Fruit fly (Drosophila melanogaster) whole organism, embryonic: Measurements from ENCODE around the gene oxt.

Experiments used
- Adf1 ChIP-seq: fragments of 200-800 bp; sonication (Bioruptor generic); IDR thresholded peaks from 2 replicates; pipeline ENCODE4 v1.3.6; 2022; ENCODE audit warnings: missing biosample characterization, missing genetic modification characterization
- Aef1 ChIP-seq: fragments of 200-800 bp; sonication (Bioruptor generic); IDR thresholded peaks from 3 replicates; pipeline ENCODE4 v1.3.6; 2022; ENCODE audit warnings: missing biosample characterization, missing genetic modification characterization
- CG10209 ChIP-seq: fragments of 200-800 bp; sonication (Bioruptor generic); optimal IDR thresholded peaks from 3 replicates; lab custom pipeline; 2017; ENCODE audit warnings: missing biosample characterization, mild to moderate bottlenecking, missing genetic modification characterization, missing genetic modification reagents
- CG10654 ChIP-seq: fragments of 200-800 bp; sonication (Bioruptor generic); optimal IDR thresholded peaks from 2 replicates; lab custom pipeline; 2016; ENCODE audit warnings: missing biosample characterization, missing genetic modification characterization
- CG10979 ChIP-seq: fragments of 200-800 bp; sonication (Bioruptor generic); optimal IDR thresholded peaks from 2 replicates; lab custom pipeline; 2018; ENCODE audit warnings: missing biosample characterization, mild to moderate bottlenecking, missing genetic modification characterization, moderate library complexity
- CG11696 ChIP-seq: fragments of 200-800 bp; sonication (Bioruptor generic); IDR thresholded peaks from 2 replicates; pipeline ENCODE4 v1.3.6; 2022; ENCODE audit warnings: missing biosample characterization, missing genetic modification characterization
- CG17385 ChIP-seq: fragments of 200-800 bp; sonication (Bioruptor generic); optimal IDR thresholded peaks from 3 replicates; lab custom pipeline; 2018; ENCODE audit warnings: missing biosample characterization, mild to moderate bottlenecking, missing genetic modification characterization
- CG17829 ChIP-seq: fragments of 200-800 bp; optimal IDR thresholded peaks from 2 replicates; lab custom pipeline; 2019; ENCODE audit warnings: missing biosample characterization, mild to moderate bottlenecking, missing genetic modification characterization, moderate library complexity
- CG18764 ChIP-seq: fragments of 200-800 bp; sonication (Bioruptor generic); optimal IDR thresholded peaks from 3 replicates; lab custom pipeline; 2016; ENCODE audit warnings: missing biosample characterization, missing genetic modification characterization
- CG2129 ChIP-seq: fragments of 200-800 bp; sonication (Bioruptor generic); IDR thresholded peaks from 2 replicates; pipeline ENCODE4 v1.3.6; 2022; ENCODE audit warnings: missing biosample characterization, missing genetic modification characterization; ENCODE audit not compliant: partially characterized antibody
- CG3726 ChIP-seq: fragments of 200-800 bp; sonication (Bioruptor generic); IDR thresholded peaks from 3 replicates; pipeline ENCODE4, ENCODE4 v1.3.6; 2022; ENCODE audit warnings: missing biosample characterization, missing genetic modification characterization
- CG42726 ChIP-seq: fragments of 200-800 bp; sonication (Bioruptor generic); IDR thresholded peaks from 2 replicates; pipeline ENCODE4 v1.3.6; 2022; ENCODE audit warnings: missing biosample characterization, missing genetic modification characterization; ENCODE audit not compliant: partially characterized antibody
- CG4707 ChIP-seq: fragments of 200-800 bp; sonication (Bioruptor generic); optimal IDR thresholded peaks from 2 replicates; lab custom pipeline; 2018; ENCODE audit warnings: missing biosample characterization, mild to moderate bottlenecking, missing genetic modification characterization, moderate library complexity
- CG4730 ChIP-seq: fragments of 200-800 bp; sonication (Bioruptor generic); IDR thresholded peaks from 2 replicates; pipeline ENCODE4 v1.3.6; 2022; ENCODE audit warnings: missing biosample characterization, missing genetic modification characterization
- CG6272 ChIP-seq: fragments of 200-800 bp; sonication (Bioruptor generic); IDR thresholded peaks from 2 replicates; pipeline ENCODE4 v1.3.6; 2022; ENCODE audit warnings: missing biosample characterization, missing genetic modification characterization
- CG6765 ChIP-seq: fragments of 200-800 bp; sonication (Bioruptor generic); optimal IDR thresholded peaks from 3 replicates; lab custom pipeline; 2017; ENCODE audit warnings: missing biosample characterization, mild to moderate bottlenecking, missing genetic modification characterization
- CG7556 ChIP-seq: fragments of 200-800 bp; sonication (Bioruptor generic); optimal IDR thresholded peaks from 2 replicates; lab custom pipeline; 2017; ENCODE audit warnings: missing biosample characterization, mild to moderate bottlenecking, missing genetic modification characterization
- CG8765 ChIP-seq: fragments of 200-800 bp; sonication (Bioruptor generic); IDR thresholded peaks from 2 replicates; pipeline ENCODE4 v1.3.6; 2022; ENCODE audit warnings: missing biosample characterization, missing genetic modification characterization
- CG9215 ChIP-seq: fragments of 200-800 bp; sonication (Bioruptor generic); IDR thresholded peaks from 2 replicates; pipeline ENCODE4 v1.3.6; 2022; ENCODE audit warnings: missing biosample characterization, missing genetic modification characterization
- CG9876 ChIP-seq: fragments of 200-800 bp; sonication (Bioruptor generic); optimal IDR thresholded peaks from 2 replicates; lab custom pipeline; 2016; ENCODE audit warnings: missing biosample characterization, missing genetic modification characterization
- Camta ChIP-seq: fragments of 200-800 bp; sonication (Bioruptor generic); optimal IDR thresholded peaks from 2 replicates; lab custom pipeline; 2016; ENCODE audit warnings: missing biosample characterization, missing genetic modification characterization
- D ChIP-seq, 2 experiments: fragments of 200-800 bp in 1 of 2; fragments of >200 bp in 1 of 2; sonication (Bioruptor generic) in 1 of 2; optimal IDR thresholded peaks; 2 replicates in 1 of 2; 3 replicates in 1 of 2; lab custom pipeline; 2017; ENCODE audit warnings: mild to moderate bottlenecking in 1 of 2, missing biosample characterization in 1 of 2, missing genetic modification characterization in 1 of 2, missing genetic modification reagents in 1 of 2
- D19B ChIP-seq: fragments of 200-800 bp; sonication (Bioruptor generic); optimal IDR thresholded peaks from 2 replicates; lab custom pipeline; 2017; ENCODE audit warnings: missing biosample characterization, mild to moderate bottlenecking, missing genetic modification characterization
- Dref ChIP-seq: fragments of 200-800 bp; sonication (Bioruptor generic); IDR thresholded peaks from 2 replicates; pipeline ENCODE4 v1.3.6; 2022; ENCODE audit warnings: missing biosample characterization, missing genetic modification characterization
- E2f2 ChIP-seq: fragments of 200-800 bp; sonication (Bioruptor generic); IDR thresholded peaks from 2 replicates; pipeline ENCODE4 v1.3.6; 2022; ENCODE audit warnings: missing biosample characterization, missing genetic modification characterization
- Fer1 ChIP-seq: fragments of 200-800 bp; sonication (Bioruptor generic); optimal IDR thresholded peaks from 2 replicates; lab custom pipeline; 2017; ENCODE audit warnings: missing biosample characterization, mild to moderate bottlenecking, missing genetic modification characterization
- MTF-1 ChIP-seq: fragments of 200-800 bp; sonication (Bioruptor generic); optimal IDR thresholded peaks from 2 replicates; lab custom pipeline; 2018; ENCODE audit warnings: missing biosample characterization, mild to moderate bottlenecking, missing genetic modification characterization, borderline replicate concordance
- NC2β ChIP-seq: fragments of 200-800 bp; sonication (Bioruptor generic); optimal IDR thresholded peaks from 2 replicates; lab custom pipeline; 2016; ENCODE audit warnings: missing biosample characterization, missing genetic modification characterization
- Nf-YC ChIP-seq: fragments of 200-800 bp; optimal IDR thresholded peaks from 3 replicates; lab custom pipeline; 2019; ENCODE audit warnings: missing biosample characterization, mild to moderate bottlenecking, missing genetic modification characterization, moderate library complexity
- Opbp ChIP-seq: fragments of 200-800 bp; sonication (Bioruptor generic); IDR thresholded peaks from 3 replicates; pipeline ENCODE4 v1.3.6; 2022; ENCODE audit warnings: missing biosample characterization, missing genetic modification characterization; ENCODE audit not compliant: partially characterized antibody
- Poxn ChIP-seq: fragments of 200-800 bp; sonication (Bioruptor generic); IDR thresholded peaks from 2 replicates; pipeline ENCODE4 v1.3.6; 2022; ENCODE audit warnings: missing biosample characterization, missing genetic modification characterization
- Ssrp ChIP-seq: fragments of 200-800 bp; sonication (Bioruptor generic); optimal IDR thresholded peaks from 2 replicates; lab custom pipeline; 2018; ENCODE audit warnings: missing biosample characterization, mild to moderate bottlenecking, missing genetic modification characterization, moderate library complexity
- ab ChIP-seq: fragments of 200-800 bp; sonication (Bioruptor generic); optimal IDR thresholded peaks from 2 replicates; lab custom pipeline; 2016; ENCODE audit warnings: missing biosample characterization, missing genetic modification characterization
- aop ChIP-seq: fragments of 200-800 bp; sonication (Bioruptor generic); IDR thresholded peaks from 2 replicates; pipeline ENCODE4 v1.3.6; 2022; ENCODE audit warnings: missing biosample characterization, missing genetic modification characterization
- dimm ChIP-seq: fragments of 200-800 bp; sonication (Bioruptor generic); IDR thresholded peaks from 2 replicates; pipeline ENCODE4 v1.3.6; 2022; ENCODE audit warnings: missing biosample characterization, missing genetic modification characterization
- gem ChIP-seq: fragments of 200-800 bp; sonication (Bioruptor generic); optimal IDR thresholded peaks from 2 replicates; lab custom pipeline; 2019; ENCODE audit warnings: missing biosample characterization, mild to moderate bottlenecking, missing genetic modification characterization, moderate library complexity
- kni ChIP-seq: fragments of 200-800 bp; sonication (Bioruptor generic); optimal IDR thresholded peaks from 3 replicates; lab custom pipeline; 2017; ENCODE audit warnings: mild to moderate bottlenecking, missing biosample characterization, missing genetic modification reagents, missing genetic modification characterization
- lab ChIP-seq: fragments of 200-800 bp; sonication (Bioruptor generic); optimal IDR thresholded peaks from 3 replicates; lab custom pipeline; 2017; ENCODE audit warnings: missing biosample characterization, missing genetic modification characterization, mild to moderate bottlenecking, moderate library complexity, missing genetic modification reagents
- mld ChIP-seq: fragments of 200-800 bp; sonication (Bioruptor generic); IDR thresholded peaks from 3 replicates; pipeline ENCODE4 v1.3.6; 2022; ENCODE audit warnings: missing biosample characterization, missing genetic modification characterization; ENCODE audit not compliant: partially characterized antibody
- onecut ChIP-seq: fragments of 200-800 bp; sonication (Bioruptor generic); IDR thresholded peaks from 2 replicates; pipeline ENCODE4 v1.3.6; 2022; ENCODE audit warnings: missing biosample characterization, missing genetic modification characterization
- psq ChIP-seq: fragments of 200-800 bp; sonication (Bioruptor generic); optimal IDR thresholded peaks from 2 replicates; lab custom pipeline; 2017; ENCODE audit warnings: missing biosample characterization, missing genetic modification characterization
- pum ChIP-seq: fragments of 200-800 bp; sonication (Bioruptor generic); optimal IDR thresholded peaks from 2 replicates; lab custom pipeline; 2016; ENCODE audit warnings: missing biosample characterization, missing genetic modification characterization
- tna ChIP-seq: fragments of 200-800 bp; sonication (Bioruptor generic); IDR thresholded peaks from 2 replicates; pipeline ENCODE4 v1.3.6; 2022; ENCODE audit warnings: missing biosample characterization, missing genetic modification characterization; ENCODE audit not compliant: partially characterized antibody
- tup ChIP-seq: fragments of 200-800 bp; sonication (Bioruptor generic); optimal IDR thresholded peaks from 2 replicates; lab custom pipeline; 2016; ENCODE audit warnings: missing biosample characterization, mild to moderate bottlenecking, missing genetic modification characterization, moderate library complexity
- unpg ChIP-seq: fragments of 200-800 bp; sonication (Bioruptor generic); optimal IDR thresholded peaks from 3 replicates; lab custom pipeline; 2018; ENCODE audit warnings: missing biosample characterization, mild to moderate bottlenecking, missing genetic modification characterization, moderate library complexity
- wek ChIP-seq: fragments of 200-800 bp; sonication (Bioruptor generic); optimal IDR thresholded peaks from 3 replicates; lab custom pipeline; 2018; ENCODE audit warnings: missing biosample characterization, mild to moderate bottlenecking, missing genetic modification characterization, moderate library complexity

oxt gene

DNA sequence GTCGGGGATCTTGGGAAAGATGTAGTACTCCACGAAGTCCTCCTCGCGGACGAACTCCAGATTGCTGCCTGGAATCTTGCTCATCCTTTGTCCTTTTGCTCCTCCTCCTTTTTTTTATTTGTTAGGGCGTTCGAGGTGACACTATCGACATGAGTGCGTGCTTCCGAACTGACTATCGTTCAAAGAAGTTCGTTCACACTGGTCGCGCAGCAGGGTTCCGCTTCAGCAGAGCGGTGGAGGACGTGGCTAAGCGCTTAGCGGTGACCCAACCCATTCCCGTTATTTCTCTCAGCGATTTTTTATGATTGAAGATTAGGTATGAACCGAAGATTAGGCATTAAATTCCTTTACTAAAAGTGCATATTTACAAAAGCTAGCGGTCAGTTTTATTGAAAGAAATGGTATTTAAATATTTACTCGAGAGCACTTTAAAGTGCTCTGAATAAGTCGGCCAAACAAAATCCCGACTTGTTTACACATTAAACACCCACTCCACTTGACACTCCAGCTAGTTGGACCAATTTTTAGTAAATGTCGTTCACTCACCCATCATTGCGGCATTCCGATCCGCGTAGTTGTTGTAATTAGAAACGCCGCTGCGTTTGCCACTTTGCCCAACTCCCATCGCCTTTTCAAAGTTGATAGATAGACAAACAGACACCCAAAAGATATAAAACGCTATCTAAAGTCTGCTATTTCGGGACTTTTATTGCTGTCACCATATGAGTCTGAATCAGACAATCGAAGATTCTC is 3.4 kb upstream of the oxt start, which contains the start of the genes ecd and CG13806 (continued):
- TF ChIP-seq Camta (GFP tag; lab: Kevin White, UChicago) (peak; percentile 52), gem (no peak), CG6765 (GFP tag; lab: Kevin White, UChicago) (no peak), NC2β (peak; percentile 11), CG7556 (GFP tag; lab: Kevin White, UChicago) (no peak), wek (GFP tag; lab: Kevin White, UChicago) (no peak), ab (no peak), aop (GFP tag; lab: Robert Waterston, UW) (no peak), tna (peak; percentile 90), CG6272 (GFP tag; lab: Robert Waterston, UW) (peak; percentile 23; the same call in 1 of the 2 replicates), mld (GFP tag; lab: Robert Waterston, UW) (peak; percentile 96), Adf1 (GFP tag; lab: Robert Waterston, UW) (peak; percentile 56), CG10209 (no peak), MTF-1 (GFP tag; lab: Kevin White, UChicago) (no peak), CG17385 (no peak), kni (GFP tag; lab: Kevin White, UChicago) (no peak)

DNA sequence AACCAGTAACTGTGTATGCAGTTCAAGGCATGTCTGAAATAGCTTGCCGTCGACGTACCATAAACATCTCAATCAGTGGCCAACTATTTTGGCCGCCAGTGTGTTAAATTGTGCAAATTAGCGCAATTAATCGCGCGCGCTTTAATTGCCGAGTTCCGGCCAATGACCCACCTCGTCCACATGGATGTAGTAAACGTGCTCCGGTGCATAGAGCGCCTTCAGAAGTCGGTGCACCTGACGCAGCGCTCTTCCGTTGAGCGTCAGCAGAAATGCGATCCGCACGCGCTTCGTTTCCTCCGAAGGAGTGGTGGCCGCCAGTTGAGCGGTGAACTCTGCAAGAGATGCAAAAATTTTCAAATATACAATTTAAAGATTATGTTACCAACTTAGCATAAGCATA is 1.2 kb downstream of the oxt start:
- TF ChIP-seq Dref (GFP tag; lab: Robert Waterston, UW) (no peak), CG9215 (GFP tag; lab: Robert Waterston, UW) (no peak), CG3726 (0 out of 3 replicates have a peak, but pooled peaks have one; percentile 15), Opbp (GFP tag; lab: Robert Waterston, UW) (0 out of 3 replicates have a peak, but pooled peaks have one; percentile 20)

DNA sequence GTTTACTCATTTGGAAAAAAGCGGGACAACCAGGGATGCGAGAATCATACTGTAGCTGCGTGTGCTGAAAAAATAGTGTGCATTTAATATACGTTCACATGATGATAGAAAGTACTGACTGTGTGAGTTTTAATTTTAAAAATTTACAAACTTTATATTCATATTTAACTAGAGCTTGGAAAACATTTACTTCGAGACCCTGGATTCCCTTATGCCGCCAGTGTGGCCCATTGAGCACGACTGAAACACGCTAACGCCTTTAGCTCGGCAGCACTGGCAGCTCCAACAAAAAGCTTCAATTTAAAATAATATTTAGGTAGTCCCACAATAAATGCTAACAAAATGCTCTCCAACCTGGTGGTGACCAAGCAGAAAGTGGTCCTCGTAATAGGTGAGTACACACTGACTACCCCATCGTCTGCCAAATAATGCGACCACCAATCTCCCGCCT is 5.0 kb downstream of the oxt start, which contains the start of the genes CG1275 and Elp5:
Gene CG1275, minus strand, starts transcription at position 12 of the 451 bp plus-strand sequence.
Gene Elp5, plus strand, starts transcription at position 45 of the 451 bp plus-strand sequence.
- peak; percentile 98 for TF ChIP-seq CG17829 (tag; lab: Kevin White, UChicago)
- peak; percentile 94 for TF ChIP-seq Fer1
- TF ChIP-seq CG42726 (GFP tag; lab: Robert Waterston, UW), result no peak
- TF ChIP-seq dimm (GFP tag; lab: Robert Waterston, UW), result peak; percentile 99
- peak; percentile 96 for TF ChIP-seq tup (GFP tag; lab: Kevin White, UChicago)
- TF ChIP-seq CG4707 (GFP tag; lab: Kevin White, UChicago), result peak; percentile 92
- TF ChIP-seq CG8765 (GFP tag; lab: Robert Waterston, UW), result peak; percentile 99
- TF ChIP-seq D (optimal IDR thresholded peaks at IDR 0.05; lab: Kevin White, UChicago), result no peak
- TF ChIP-seq D (GFP tag; optimal IDR thresholded peaks at IDR 0.05; lab: Kevin White, UChicago), result peak; percentile 92
- peak; percentile 98 for TF ChIP-seq Ssrp
- TF ChIP-seq CG18764 (GFP tag; lab: Kevin White, UChicago), result peak; percentile 94
- peak; percentile 98 for TF ChIP-seq Poxn
- peak; percentile 93 for TF ChIP-seq E2f2 (GFP tag; lab: Robert Waterston, UW)
- TF ChIP-seq CG11696 (GFP tag; lab: Robert Waterston, UW), result peak; percentile 98
- no peak for TF ChIP-seq CG2129 (GFP tag; lab: Robert Waterston, UW)
- TF ChIP-seq onecut, result peak; percentile 98
- peak; percentile 99 for TF ChIP-seq Aef1 (GFP tag; lab: Robert Waterston, UW)
- TF ChIP-seq lab, result peak; percentile 97
- TF ChIP-seq pum (GFP tag; lab: Kevin White, UChicago), result peak; percentile 97
- peak; percentile 94 for TF ChIP-seq CG10979 (tag; lab: Kevin White, UChicago)
- peak; percentile 91 for TF ChIP-seq psq
- TF ChIP-seq CG10654 (GFP tag; lab: Kevin White, UChicago), result peak; percentile 93
- peak; percentile 88 for TF ChIP-seq CG9876 (GFP tag; lab: Kevin White, UChicago)
- TF ChIP-seq CG4730, result peak; percentile 99
- peak; percentile 99 for TF ChIP-seq unpg (GFP tag; lab: Kevin White, UChicago)
- TF ChIP-seq D19B (GFP tag; lab: Kevin White, UChicago), result peak; percentile 95
- peak; percentile 91 for TF ChIP-seq Nf-YC (tag; lab: Kevin White, UChicago)
